Fruit fly (Drosophila melanogaster): Measurements from ENCODE around the gene Non3.
A peak's percentile ranks its signal among the peaks of the same experiment; 100 is the strongest.

The Non3 gene

dm6 chr3R:18223434-18223833 is at the start of gene Non3, which contains the start of gene mTerf5:
Non3 (plus strand) TSS chr3R:18223722.
mTerf5 (minus strand) TSS chr3R:18223682.
- TF ChIP-seq CG9705 (GFP tag; optimal IDR thresholded peaks at IDR 0.05), result peak; percentile 23
- no peak for TF ChIP-seq N (GFP tag; optimal IDR thresholded peaks at IDR 0.05)
- peak in 1 of 2 experiments; percentile 67 for TF ChIP-seq foxo (GFP tag; optimal IDR thresholded peaks at IDR 0.05)
- TF ChIP-seq ey (GFP tag; optimal IDR thresholded peaks at IDR 0.05), result peak; percentile 14
- TF ChIP-seq GATAd (GFP tag; optimal IDR thresholded peaks at IDR 0.05), result no peak
- TF ChIP-seq tai (GFP tag; optimal IDR thresholded peaks at IDR 0.05), result no peak
- no peak for TF ChIP-seq br (GFP tag; optimal IDR thresholded peaks at IDR 0.05)
- no peak for TF ChIP-seq Vsx2 (GFP tag; optimal IDR thresholded peaks at IDR 0.05; ENCODE audit: partially characterized antibody)
- TF ChIP-seq HLH106 (tag; optimal IDR thresholded peaks at IDR 0.05), result peak; percentile 73
- TF ChIP-seq dl (GFP tag; optimal IDR thresholded peaks at IDR 0.05; ENCODE audit: insufficient read depth in 1 of 2, partially characterized antibody in 2 of 2), result no peak
- peak; percentile 21 for TF ChIP-seq woc (GFP tag; optimal IDR thresholded peaks at IDR 0.05)
- no peak for TF ChIP-seq Abd-B (GFP tag; optimal IDR thresholded peaks at IDR 0.05)
- TF ChIP-seq lola (GFP tag; optimal IDR thresholded peaks at IDR 0.05), result no peak
- peak; percentile 64 for TF ChIP-seq psq (GFP tag; optimal IDR thresholded peaks at IDR 0.05)
- TF ChIP-seq Myc (optimal IDR thresholded peaks at IDR 0.05), result peak; percentile 26
- no peak for TF ChIP-seq Dfd (GFP tag; optimal IDR thresholded peaks at IDR 0.05)
- no peak for TF ChIP-seq jim (GFP tag; optimal IDR thresholded peaks at IDR 0.05)
- TF ChIP-seq Sp1 (GFP tag; optimal IDR thresholded peaks at IDR 0.05), result peak; percentile 67
- TF ChIP-seq Hr83 (GFP tag; optimal IDR thresholded peaks at IDR 0.05; ENCODE audit: poor library complexity, severe bottlenecking), result peak; percentile 21
- TF ChIP-seq CrebA (GFP tag; optimal IDR thresholded peaks at IDR 0.05; ENCODE audit: borderline replicate concordance), result no peak
- no peak for TF ChIP-seq sage (GFP tag; optimal IDR thresholded peaks at IDR 0.05)
- peak; percentile 36 for TF ChIP-seq fru (GFP tag; optimal IDR thresholded peaks at IDR 0.05)
- peak; percentile 37 for TF ChIP-seq h (GFP tag; optimal IDR thresholded peaks at IDR 0.05)
- peak; percentile 9 for TF ChIP-seq sv (GFP tag; optimal IDR thresholded peaks at IDR 0.05)
- peak; percentile 52 for TF ChIP-seq OdsH (GFP tag; optimal IDR thresholded peaks at IDR 0.05)
- TF ChIP-seq dsf (GFP tag; optimal IDR thresholded peaks at IDR 0.05; ENCODE audit: borderline replicate concordance), result peak; percentile 29
- no peak for TF ChIP-seq Mio (GFP tag; optimal IDR thresholded peaks at IDR 0.05)
- TF ChIP-seq dmrt93B (GFP tag; optimal IDR thresholded peaks at IDR 0.05), result no peak
- no peak for TF ChIP-seq brk (GFP tag; optimal IDR thresholded peaks at IDR 0.05)
- TF ChIP-seq rgr (GFP tag; optimal IDR thresholded peaks at IDR 0.05), result peak; percentile 64
- TF ChIP-seq pan (optimal IDR thresholded peaks at IDR 0.05), result no peak
- TF ChIP-seq Rel (GFP tag; optimal IDR thresholded peaks at IDR 0.05), result no peak
- peak; percentile 57 for TF ChIP-seq Rel (tag; optimal IDR thresholded peaks at IDR 0.05)
- TF ChIP-seq Jra (GFP tag; optimal IDR thresholded peaks at IDR 0.05), result peak; percentile 6
- no peak for TF ChIP-seq Hr78 (GFP tag; optimal IDR thresholded peaks at IDR 0.05)
- TF ChIP-seq Dif (GFP tag; optimal IDR thresholded peaks at IDR 0.05; ENCODE audit: partially characterized antibody), result no peak
- TF ChIP-seq usp (GFP tag; optimal IDR thresholded peaks at IDR 0.05), result no peak
- peak; percentile 65 for TF ChIP-seq Hnf4 (GFP tag; optimal IDR thresholded peaks at IDR 0.05)
- TF ChIP-seq CG32264 (GFP tag; optimal IDR thresholded peaks at IDR 0.05), result no peak

- TF ChIP-seq Dif (GFP tag; optimal IDR thresholded peaks at IDR 0.05; ENCODE audit: partially characterized antibody) (peak; percentile 12), ey (GFP tag; optimal IDR thresholded peaks at IDR 0.05) (no peak)
These were observed 40.3 kb upstream of the Non3 start, which contains the start of gene cdm for dm6 chr3R:18183244-18183643. cdm (minus strand) TSS chr3R:18183479.

- TF ChIP-seq GATAd (GFP tag; optimal IDR thresholded peaks at IDR 0.05) (peak; percentile 44), br (GFP tag; optimal IDR thresholded peaks at IDR 0.05) (peak; percentile 56), jim (GFP tag; optimal IDR thresholded peaks at IDR 0.05) (no peak), h (GFP tag; optimal IDR thresholded peaks at IDR 0.05) (peak; percentile 92), sage (GFP tag; optimal IDR thresholded peaks at IDR 0.05) (no peak), OdsH (GFP tag; optimal IDR thresholded peaks at IDR 0.05) (peak; percentile 76), ey (GFP tag; optimal IDR thresholded peaks at IDR 0.05) (peak; percentile 74), Rel (GFP tag; optimal IDR thresholded peaks at IDR 0.05) (no peak), Rel (tag; optimal IDR thresholded peaks at IDR 0.05) (peak; percentile 24), Dif (GFP tag; optimal IDR thresholded peaks at IDR 0.05; ENCODE audit: partially characterized antibody) (no peak), sv (GFP tag; optimal IDR thresholded peaks at IDR 0.05) (peak; percentile 57), Myc (optimal IDR thresholded peaks at IDR 0.05) (no peak), tai (GFP tag; optimal IDR thresholded peaks at IDR 0.05) (no peak), HLH106 (tag; optimal IDR thresholded peaks at IDR 0.05) (peak; percentile 70), brk (GFP tag; optimal IDR thresholded peaks at IDR 0.05) (no peak), Abd-B (GFP tag; optimal IDR thresholded peaks at IDR 0.05) (no peak), dl (GFP tag; optimal IDR thresholded peaks at IDR 0.05; ENCODE audit: insufficient read depth in 1 of 2, partially characterized antibody in 2 of 2) (no peak), Mio (GFP tag; optimal IDR thresholded peaks at IDR 0.05) (no peak), CG9705 (GFP tag; optimal IDR thresholded peaks at IDR 0.05) (peak; percentile 47), Sp1 (GFP tag; optimal IDR thresholded peaks at IDR 0.05) (peak; percentile 65), dmrt93B (GFP tag; optimal IDR thresholded peaks at IDR 0.05) (no peak), N (GFP tag; optimal IDR thresholded peaks at IDR 0.05) (no peak), foxo (GFP tag; optimal IDR thresholded peaks at IDR 0.05) (peak in 1 of 2 experiments; percentile 77), Jra (GFP tag; optimal IDR thresholded peaks at IDR 0.05) (peak; percentile 65), Hr83 (GFP tag; optimal IDR thresholded peaks at IDR 0.05; ENCODE audit: poor library complexity, severe bottlenecking) (peak; percentile 3), dsf (GFP tag; optimal IDR thresholded peaks at IDR 0.05; ENCODE audit: borderline replicate concordance) (peak; percentile 50), Vsx2 (GFP tag; optimal IDR thresholded peaks at IDR 0.05; ENCODE audit: partially characterized antibody) (no peak), usp (GFP tag; optimal IDR thresholded peaks at IDR 0.05) (no peak), rgr (GFP tag; optimal IDR thresholded peaks at IDR 0.05) (peak; percentile 81), CG32264 (GFP tag; optimal IDR thresholded peaks at IDR 0.05) (no peak), fru (GFP tag; optimal IDR thresholded peaks at IDR 0.05) (peak; percentile 70), Hnf4 (GFP tag; optimal IDR thresholded peaks at IDR 0.05) (no peak), psq (GFP tag; optimal IDR thresholded peaks at IDR 0.05) (peak; percentile 97)
These were observed 38.1 kb upstream of the Non3 start, which contains the start of the genes Arp5 and CG7208 for dm6 chr3R:18185385-18185784. Arp5 (plus strand) TSS chr3R:18185498. CG7208 (minus strand) TSS chr3R:18185715.

All from whole organism, wandering third instar larva.